Worm (Caenorhabditis elegans) whole organism, midembryonic: ENCODE results near the gene sulp-5.

Experiments
- T22C8.4 ChIP-seq: fragments of 200-800 bp; sonication (Bioruptor generic); IDR thresholded peaks from 2 replicates; pipeline ENCODE4 v1.3.6; 2022; ENCODE audit warnings: missing genetic modification characterization, missing compliant biosample characterization
- cog-1 ChIP-seq: sonication (generic microtip); optimal IDR thresholded peaks from 2 replicates; lab custom pipeline; 2016; ENCODE audit warnings: missing genetic modification characterization, missing compliant biosample characterization
- flt-1 ChIP-seq: fragments of 200-800 bp; sonication (Bioruptor generic); IDR thresholded peaks from 2 replicates; pipeline ENCODE4 v1.3.6; 2022; ENCODE audit warnings: missing genetic modification characterization, missing compliant biosample characterization
- klf-2 ChIP-seq: fragments of 200-800 bp; sonication (Bioruptor generic); conservative IDR thresholded peaks from 2 replicates; pipeline ENCODE4 v1.3.6; 2022; ENCODE audit warnings: missing genetic modification reagents, missing genetic modification characterization, missing compliant biosample characterization
- ref-1 ChIP-seq: fragments of 200-800 bp; sonication (Bioruptor generic); conservative IDR thresholded peaks from 2 replicates; pipeline ENCODE4 v1.3.6; 2022; ENCODE audit warnings: missing genetic modification reagents, missing genetic modification characterization, missing compliant biosample characterization
- tab-1 ChIP-seq: fragments of 200-800 bp; sonication (Bioruptor generic); IDR thresholded peaks from 2 replicates; pipeline ENCODE4 v1.3.6; 2022; ENCODE audit warnings: missing genetic modification characterization, missing compliant biosample characterization
- ztf-23 ChIP-seq: fragments of 200-800 bp; sonication (Bioruptor generic); IDR thresholded peaks from 2 replicates; pipeline ENCODE4 v1.3.6; 2022; ENCODE audit warnings: missing genetic modification reagents, missing genetic modification characterization, missing compliant biosample characterization

DNA sequence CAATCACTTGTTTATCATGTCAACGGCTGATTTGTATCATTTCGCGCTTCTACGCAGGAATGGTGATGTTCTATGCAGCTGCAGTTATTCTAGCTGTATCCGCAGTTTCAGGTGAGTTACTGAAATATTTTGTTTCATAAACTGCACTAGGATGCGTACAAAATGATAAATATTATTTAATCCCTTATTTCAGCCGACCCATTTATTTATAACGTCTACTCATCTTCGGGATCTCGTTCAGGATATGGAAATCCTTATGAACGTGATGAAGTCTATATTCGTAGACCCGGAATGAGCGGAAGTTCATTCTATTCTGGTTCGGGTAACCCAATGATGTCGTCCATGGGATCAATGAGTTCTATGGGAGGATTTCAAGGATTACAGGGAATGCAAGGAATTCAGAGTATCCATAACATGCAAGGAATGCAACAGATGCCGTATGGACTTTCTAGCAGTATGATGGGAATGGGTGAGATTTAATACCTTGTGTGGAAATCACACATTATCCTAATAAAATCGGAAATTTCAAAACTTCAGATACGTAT is 49.3 kb downstream of the sulp-5 start, which contains the start of gene F58H1.2:
- TF ChIP-seq flt-1 (no peak), klf-2 (GFP tag; lab: Robert Waterston, UW) (no peak), T22C8.4 (GFP tag; lab: Robert Waterston, UW) (no peak), cog-1 (tag; lab: Kevin White, UChicago) (no peak), ztf-23 (GFP tag; lab: Robert Waterston, UW) (no peak), tab-1 (GFP tag; lab: Robert Waterston, UW) (no peak), ref-1 (GFP tag; lab: Robert Waterston, UW) (no peak)
